Worm (Caenorhabditis elegans) whole organism, L3 larva: ENCODE results near the gene F36G9.3.
"Not testable (repeated sequence)": the region's sequence is repeated elsewhere in the genome, so short reads cannot be mapped to it uniquely, and the experiment has no call there.

Source experiments
- R02D3.7 ChIP-seq: fragments of 150-350 bp; optimal IDR thresholded peaks from 2 replicates; lab custom pipeline; 2014; ENCODE audit warnings: missing biosample characterization, missing genetic modification characterization
- ZK546.5 ChIP-seq: sonication (generic microtip); optimal IDR thresholded peaks from 2 replicates; lab custom pipeline; 2017; ENCODE audit warnings: missing biosample characterization, missing genetic modification characterization
- aly-2 ChIP-seq: fragments of 150-350 bp; optimal IDR thresholded peaks from 2 replicates; lab custom pipeline; 2014; ENCODE audit warnings: missing biosample characterization, missing genetic modification characterization
- ceh-16 ChIP-seq: sonication (generic microtip); optimal IDR thresholded peaks from 2 replicates; lab custom pipeline; 2017; ENCODE audit warnings: missing biosample characterization, missing genetic modification characterization
- ceh-28 ChIP-seq: fragments of 150-350 bp; optimal IDR thresholded peaks from 2 replicates; lab custom pipeline; 2014; ENCODE audit warnings: missing biosample characterization, missing genetic modification reagents, missing genetic modification characterization
- ceh-82 ChIP-seq: fragments of 150-350 bp; optimal IDR thresholded peaks from 2 replicates; lab custom pipeline; 2014; ENCODE audit warnings: missing biosample characterization, missing genetic modification characterization
- ceh-9 ChIP-seq: sonication (generic microtip); optimal IDR thresholded peaks from 2 replicates; lab custom pipeline; 2018; ENCODE audit warnings: missing biosample characterization, missing genetic modification characterization
- daf-12 ChIP-seq: fragments of 150-350 bp; optimal IDR thresholded peaks from 2 replicates; lab custom pipeline; 2014; ENCODE audit warnings: missing biosample characterization, missing genetic modification reagents, missing genetic modification characterization
- egl-27 ChIP-seq: sonication (generic microtip); optimal IDR thresholded peaks from 4 replicates; lab custom pipeline; 2017; ENCODE audit warnings: missing biosample characterization, missing genetic modification reagents, missing genetic modification characterization
- egl-5 ChIP-seq: fragments of 150-350 bp; optimal IDR thresholded peaks from 2 replicates; lab custom pipeline; 2017; ENCODE audit warnings: missing biosample characterization, missing genetic modification reagents, missing genetic modification characterization, inconsistent platforms
- elt-2 ChIP-seq: sonication (generic microtip); optimal IDR thresholded peaks from 2 replicates; lab custom pipeline; 2016; ENCODE audit warnings: missing genetic modification reagents, mild to moderate bottlenecking, missing genetic modification characterization, missing compliant biosample characterization
- elt-3 ChIP-seq, 3 experiments: fragments of 150-350 bp in 1 of 3; sonication (generic microtip) in 2 of 3; optimal IDR thresholded peaks; 2 replicates in 2 of 3; 4 replicates in 1 of 3; lab custom pipeline; 2014 to 2017; ENCODE audit warnings: missing biosample characterization in 3 of 3, missing genetic modification characterization in 3 of 3
- eor-1 ChIP-seq, 2 experiments: fragments of 150-350 bp; optimal IDR thresholded peaks; 2 replicates each; lab custom pipeline; 2014 to 2018; ENCODE audit warnings: missing biosample characterization in 2 of 2, missing genetic modification characterization in 2 of 2
- fkh-10 ChIP-seq: sonication (generic microtip); optimal IDR thresholded peaks from 2 replicates; lab custom pipeline; 2017; ENCODE audit warnings: missing biosample characterization, missing genetic modification reagents, missing genetic modification characterization
- fkh-2 ChIP-seq: fragments of 150-350 bp; optimal IDR thresholded peaks from 2 replicates; lab custom pipeline; 2014; ENCODE audit warnings: missing biosample characterization, missing genetic modification reagents, missing genetic modification characterization
- fos-1 ChIP-seq: fragments of 150-350 bp; optimal IDR thresholded peaks from 2 replicates; lab custom pipeline; 2014; ENCODE audit warnings: missing biosample characterization, missing genetic modification characterization
- hmg-11 ChIP-seq: sonication (generic microtip); optimal IDR thresholded peaks from 2 replicates; lab custom pipeline; 2016; ENCODE audit warnings: missing genetic modification characterization, missing compliant biosample characterization
- jun-1 ChIP-seq: fragments of 150-350 bp; optimal IDR thresholded peaks from 2 replicates; lab custom pipeline; 2014; ENCODE audit warnings: missing biosample characterization, missing genetic modification reagents, missing genetic modification characterization
- lin-15B ChIP-seq: fragments of 150-350 bp; optimal IDR thresholded peaks from 2 replicates; lab custom pipeline; 2014; ENCODE audit warnings: missing biosample characterization, missing genetic modification characterization
- lsy-12 ChIP-seq: sonication (generic microtip); optimal IDR thresholded peaks from 2 replicates; lab custom pipeline; 2016; ENCODE audit warnings: mild to moderate bottlenecking, missing genetic modification characterization, missing compliant biosample characterization
- mdl-1 ChIP-seq: fragments of 150-350 bp; optimal IDR thresholded peaks from 2 replicates; lab custom pipeline; 2014; ENCODE audit warnings: missing biosample characterization, missing genetic modification characterization
- mml-1 ChIP-seq: fragments of 150-350 bp; sonication (generic microtip); optimal IDR thresholded peaks from 3 replicates; lab custom pipeline; 2014; ENCODE audit warnings: missing biosample characterization, missing genetic modification characterization
- nfya-1 ChIP-seq: sonication (generic microtip); optimal IDR thresholded peaks from 2 replicates; lab custom pipeline; 2017; ENCODE audit warnings: missing genetic modification characterization, mild to moderate bottlenecking, missing compliant biosample characterization, antibody characterized with exemption, moderate library complexity; ENCODE audit not compliant: insufficient read depth
- nhr-23 ChIP-seq: fragments of 150-350 bp; optimal IDR thresholded peaks from 2 replicates; lab custom pipeline; 2014; ENCODE audit warnings: missing biosample characterization, missing genetic modification reagents, missing genetic modification characterization
- nhr-25 ChIP-seq: sonication (generic microtip); optimal IDR thresholded peaks from 2 replicates; lab custom pipeline; 2017; ENCODE audit warnings: missing biosample characterization, missing genetic modification characterization
- nhr-43 ChIP-seq: sonication (generic microtip); optimal IDR thresholded peaks from 2 replicates; lab custom pipeline; 2016; ENCODE audit warnings: mild to moderate bottlenecking, missing genetic modification characterization, missing compliant biosample characterization; ENCODE audit not compliant: poor library complexity, severe bottlenecking
- nhr-67 ChIP-seq: fragments of 150-350 bp; optimal IDR thresholded peaks from 2 replicates; lab custom pipeline; 2014; ENCODE audit warnings: missing biosample characterization, missing genetic modification characterization
- nhr-76 ChIP-seq: fragments of 150-350 bp; sonication (generic microtip); optimal IDR thresholded peaks from 5 replicates; lab custom pipeline; 2014; ENCODE audit warnings: missing biosample characterization, missing genetic modification characterization
- nhr-77 ChIP-seq: fragments of 150-350 bp; optimal IDR thresholded peaks from 2 replicates; lab custom pipeline; 2014; ENCODE audit warnings: missing biosample characterization, missing genetic modification characterization
- pha-4 ChIP-seq: fragments of 150-350 bp; optimal IDR thresholded peaks from 2 replicates; lab custom pipeline; 2014; ENCODE audit warnings: missing biosample characterization, missing genetic modification reagents, missing genetic modification characterization
- pqm-1 ChIP-seq: fragments of 150-350 bp; optimal IDR thresholded peaks from 2 replicates; lab custom pipeline; 2017; ENCODE audit warnings: missing biosample characterization, missing genetic modification characterization, inconsistent platforms
- sea-2 ChIP-seq: fragments of 150-350 bp; sonication (generic microtip); optimal IDR thresholded peaks from 4 replicates; lab custom pipeline; 2014; ENCODE audit warnings: missing biosample characterization, missing genetic modification reagents, missing genetic modification characterization
- skn-1 ChIP-seq: fragments of 150-350 bp; optimal IDR thresholded peaks from 2 replicates; lab custom pipeline; 2014; ENCODE audit warnings: missing biosample characterization, missing genetic modification characterization
- snpc-4 ChIP-seq: fragments of 150-350 bp; optimal IDR thresholded peaks from 2 replicates; lab custom pipeline; 2014; ENCODE audit warnings: missing biosample characterization, missing genetic modification characterization
- tbx-2 ChIP-seq: sonication (generic microtip); optimal IDR thresholded peaks from 2 replicates; lab custom pipeline; 2016; ENCODE audit warnings: mild to moderate bottlenecking, missing genetic modification characterization, missing compliant biosample characterization
- unc-39 ChIP-seq: sonication (generic microtip); optimal IDR thresholded peaks from 4 replicates; lab custom pipeline; 2017; ENCODE audit warnings: missing biosample characterization, missing genetic modification characterization
- unc-62 ChIP-seq: fragments of 150-350 bp; sonication (generic microtip); optimal IDR thresholded peaks from 4 replicates; lab custom pipeline; 2014; ENCODE audit warnings: missing biosample characterization, missing genetic modification reagents, missing genetic modification characterization
- zag-1 ChIP-seq: fragments of 150-350 bp; optimal IDR thresholded peaks from 2 replicates; lab custom pipeline; 2014; ENCODE audit warnings: missing biosample characterization, missing genetic modification characterization
- ztf-11 ChIP-seq: fragments of 150-350 bp; optimal IDR thresholded peaks from 2 replicates; lab custom pipeline; 2014; ENCODE audit warnings: missing biosample characterization, missing genetic modification characterization
- ztf-4 ChIP-seq: fragments of 150-350 bp; optimal IDR thresholded peaks from 2 replicates; lab custom pipeline; 2014; ENCODE audit warnings: missing biosample characterization, missing genetic modification characterization

Gene F36G9.3

ce11 chrV:15991850-15992249 is 34.7 kb downstream of the F36G9.3 start, which contains the start of gene C06C6.7:
C06C6.7 (plus strand) TSS chrV:15992150.
- TF ChIP-seq ceh-82 (tag; lab: Kevin White, UChicago); unc-62 (GFP tag; lab: Kevin White, UChicago); ZK546.5 (tag; lab: Kevin White, UChicago): not testable (repeated sequence)

ce11 chrV:15996655-15997186 is 39.5 kb downstream of the F36G9.3 start, which contains the start of the genes C06C6.9 and C06C6.8:
C06C6.9 (minus strand) TSS chrV:15996755.
C06C6.8 (plus strand) TSS chrV:15997136.
- TF ChIP-seq daf-12: no peak
- TF ChIP-seq tbx-2 (tag; lab: Kevin White, UChicago): no peak
- no peak for TF ChIP-seq nhr-25 (tag; lab: Kevin White, UChicago)
- TF ChIP-seq nfya-1 (tag; lab: Kevin White, UChicago): no peak
- TF ChIP-seq R02D3.7 (tag; lab: Kevin White, UChicago): no peak
- no peak for TF ChIP-seq nhr-67 (tag; lab: Kevin White, UChicago)
- no peak for TF ChIP-seq pha-4 (tag; lab: Kevin White, UChicago)
- TF ChIP-seq skn-1 (tag; lab: Kevin White, UChicago): no peak

ce11 chrV:16000433-16000832 is 43.2 kb downstream of the F36G9.3 start, which contains the start of gene nhr-50:
nhr-50 (minus strand) TSS chrV:16000631.
- TF ChIP-seq ztf-4 (tag; lab: Kevin White, UChicago) (no peak), zag-1 (tag; lab: Kevin White, UChicago) (no peak), lsy-12 (tag; lab: Kevin White, UChicago) (no peak), nhr-43 (no peak), mdl-1 (peak; percentile 13), pha-4 (tag; lab: Kevin White, UChicago) (peak; percentile 93), jun-1 (tag; lab: Kevin White, UChicago) (peak; percentile 92), snpc-4 (tag; lab: Kevin White, UChicago) (no peak), egl-27 (tag; lab: Kevin White, UChicago) (no peak), skn-1 (tag; lab: Kevin White, UChicago) (peak; percentile 13), ceh-28 (tag; lab: Kevin White, UChicago) (no peak), lin-15B (tag; lab: Kevin White, UChicago) (no peak), elt-3 (tag; optimal IDR thresholded peaks at IDR 0.05; lab: Kevin White, UChicago) (no peak), ceh-82 (tag; lab: Kevin White, UChicago) (no peak), nhr-25 (tag; lab: Kevin White, UChicago) (peak; percentile 12), nhr-77 (no peak), sea-2 (GFP tag; lab: Kevin White, UChicago) (no peak), ceh-16 (tag; lab: Kevin White, UChicago) (no peak), eor-1 (tag; optimal IDR thresholded peaks at IDR 0.05; lab: Kevin White, UChicago) (no peak), egl-5 (tag; lab: Kevin White, UChicago) (no peak), mml-1 (tag; lab: Kevin White, UChicago) (no peak), R02D3.7 (tag; lab: Kevin White, UChicago) (no peak), nhr-76 (tag; lab: Kevin White, UChicago) (no peak), elt-2 (peak; percentile 80), daf-12 (no peak), pqm-1 (tag; lab: Kevin White, UChicago) (peak; percentile 84), nhr-23 (tag; lab: Kevin White, UChicago) (peak; percentile 55), hmg-11 (no peak), nfya-1 (tag; lab: Kevin White, UChicago) (no peak), fkh-10 (GFP tag; lab: Kevin White, UChicago) (no peak), fos-1 (tag; lab: Kevin White, UChicago) (peak; percentile 69), ztf-11 (tag; lab: Kevin White, UChicago) (no peak), nhr-67 (tag; lab: Kevin White, UChicago) (no peak)

- no peak for TF ChIP-seq fos-1 (tag; lab: Kevin White, UChicago)
- TF ChIP-seq nfya-1 (tag; lab: Kevin White, UChicago): no peak
- no peak for TF ChIP-seq ceh-28 (tag; lab: Kevin White, UChicago)
- no peak for TF ChIP-seq fkh-2 (tag; lab: Kevin White, UChicago)
- no peak for TF ChIP-seq R02D3.7 (tag; lab: Kevin White, UChicago)
- no peak for TF ChIP-seq jun-1 (tag; lab: Kevin White, UChicago)
- no peak for TF ChIP-seq aly-2 (tag; lab: Kevin White, UChicago)
- no peak for TF ChIP-seq skn-1 (tag; lab: Kevin White, UChicago)
- TF ChIP-seq unc-62 (GFP tag; lab: Kevin White, UChicago): no peak
- TF ChIP-seq nhr-23 (tag; lab: Kevin White, UChicago): no peak
- no peak for TF ChIP-seq unc-39 (tag; lab: Kevin White, UChicago)
- no peak for TF ChIP-seq nhr-76 (tag; lab: Kevin White, UChicago)
- TF ChIP-seq ceh-9 (tag; lab: Kevin White, UChicago): no peak
- no peak for TF ChIP-seq ceh-16 (tag; lab: Kevin White, UChicago)
- no peak for TF ChIP-seq ztf-4 (tag; lab: Kevin White, UChicago)
- TF ChIP-seq nhr-67 (tag; lab: Kevin White, UChicago): no peak
- no peak for TF ChIP-seq eor-1 (tag; optimal IDR thresholded peaks at IDR 0.05; lab: Kevin White, UChicago)
Measured at ce11 chrV:16002288-16002687, 45.1 kb downstream of the F36G9.3 start, which contains the start of gene nhr-63. nhr-63 (plus strand) TSS chrV:16002588.
